Worm (Caenorhabditis elegans) whole organism, L1 larva: ENCODE results near the gene gldi-5.

ENCODE experiments used
- blmp-1 ChIP-seq: fragments of 150-350 bp; optimal IDR thresholded peaks from 2 replicates; lab custom pipeline; 2014; ENCODE audit warnings: missing biosample characterization, missing genetic modification characterization
- fos-1 ChIP-seq: fragments of 150-350 bp; optimal IDR thresholded peaks from 2 replicates; lab custom pipeline; 2014; ENCODE audit warnings: missing biosample characterization, missing genetic modification characterization
- nhr-84 ChIP-seq: sonication (generic microtip); optimal IDR thresholded peaks from 2 replicates; lab custom pipeline; 2017; ENCODE audit warnings: missing biosample characterization, missing genetic modification characterization
- zag-1 ChIP-seq: fragments of 150-350 bp; optimal IDR thresholded peaks from 2 replicates; lab custom pipeline; 2014; ENCODE audit warnings: missing biosample characterization, missing genetic modification characterization

DNA sequence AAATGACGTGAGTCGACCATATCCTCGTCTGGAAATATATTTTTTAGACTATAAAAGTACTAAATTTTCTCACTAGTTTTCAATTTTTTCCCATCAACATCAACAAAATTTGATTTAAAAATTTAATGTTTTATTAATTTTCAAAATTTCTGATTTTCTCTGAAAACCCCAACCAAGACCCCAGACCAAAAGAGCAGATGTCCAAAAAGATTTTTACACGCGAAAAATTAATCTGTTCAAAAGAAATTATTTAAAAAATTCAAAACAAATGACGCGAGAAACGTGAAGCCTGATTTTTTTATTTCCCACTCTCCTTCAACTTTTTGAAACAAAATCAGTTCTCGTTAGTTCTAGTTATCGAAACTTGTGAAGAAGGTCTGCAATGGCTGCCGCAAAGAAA is 4.2 kb upstream of the gldi-5 start, which contains the start of gene F34D10.8:
- no peak for TF ChIP-seq zag-1 (tag; lab: Kevin White, UChicago)
- no peak for TF ChIP-seq nhr-84
- no peak for TF ChIP-seq blmp-1 (tag; lab: Kevin White, UChicago)
- no peak for TF ChIP-seq fos-1 (tag; lab: Kevin White, UChicago)
